Worm (Caenorhabditis elegans): Measurements from ENCODE around the gene cutl-27.

DNA sequence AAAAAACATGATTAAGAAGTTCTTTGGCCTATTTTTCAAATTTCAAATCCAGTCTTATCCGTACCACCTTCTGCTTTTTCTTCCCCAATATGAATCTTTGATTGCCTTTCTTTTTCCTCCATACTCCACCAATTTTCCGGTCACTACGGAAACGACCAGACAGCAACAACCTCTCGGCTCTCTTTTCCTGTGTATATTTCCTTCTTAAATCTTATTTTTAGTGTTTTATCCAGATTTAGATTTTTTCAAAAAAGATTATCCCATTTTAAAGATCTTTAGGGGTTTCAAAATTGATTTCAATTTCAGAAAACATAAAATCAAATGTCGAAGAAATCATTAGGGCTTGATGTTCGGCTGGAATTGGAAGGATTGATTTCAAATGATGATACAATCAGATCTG is 14.1 kb upstream of the cutl-27 start, which contains the start of gene trpa-1:
- TF ChIP-seq ets-4 (tag; optimal IDR thresholded peaks at IDR 0.05): no peak
- no peak for TF ChIP-seq F13H6.1 (tag; optimal IDR thresholded peaks at IDR 0.05)
- no peak for TF ChIP-seq hlh-15 (tag; optimal IDR thresholded peaks at IDR 0.05)
